Fruit fly (Drosophila melanogaster) whole organism, embryonic: ENCODE data around the gene CG31872.

Experiments used
- ATbp ChIP-seq: fragments of 200-800 bp; sonication (Bioruptor generic); optimal IDR thresholded peaks from 2 replicates; lab custom pipeline; 2017; ENCODE audit warnings: missing biosample characterization, mild to moderate bottlenecking, missing genetic modification characterization, missing genetic modification reagents
- Atf-2 ChIP-seq: fragments of 200-800 bp; sonication (Bioruptor generic); optimal IDR thresholded peaks from 2 replicates; lab custom pipeline; 2016; ENCODE audit warnings: missing biosample characterization, missing genetic modification characterization
- BEAF-32 ChIP-seq: fragments of 200-800 bp; sonication (Bioruptor generic); optimal IDR thresholded peaks from 3 replicates; lab custom pipeline; 2017; ENCODE audit warnings: missing biosample characterization, missing genetic modification characterization, mild to moderate bottlenecking, moderate library complexity, missing genetic modification reagents
- CG10267 ChIP-seq: fragments of 200-800 bp; sonication (Bioruptor generic); optimal IDR thresholded peaks from 2 replicates; lab custom pipeline; 2018; ENCODE audit warnings: missing biosample characterization, mild to moderate bottlenecking, missing genetic modification characterization, moderate library complexity
- CG11723 ChIP-seq: fragments of 200-800 bp; sonication (Bioruptor generic); optimal IDR thresholded peaks from 2 replicates; lab custom pipeline; 2017; ENCODE audit warnings: missing biosample characterization, mild to moderate bottlenecking, missing genetic modification characterization
- CG13123 ChIP-seq: fragments of 200-800 bp; sonication (Bioruptor generic); optimal IDR thresholded peaks from 2 replicates; lab custom pipeline; 2016; ENCODE audit warnings: missing biosample characterization, missing genetic modification characterization
- CG14965 ChIP-seq: fragments of 200-800 bp; sonication (Bioruptor generic); optimal IDR thresholded peaks from 2 replicates; lab custom pipeline; 2016; ENCODE audit warnings: missing biosample characterization, missing genetic modification characterization, borderline replicate concordance
- CG15601 ChIP-seq: fragments of 200-800 bp; sonication (Bioruptor generic); optimal IDR thresholded peaks from 3 replicates; lab custom pipeline; 2019; ENCODE audit warnings: missing biosample characterization, mild to moderate bottlenecking, missing genetic modification characterization, moderate library complexity
- CG15696 ChIP-seq: fragments of 200-800 bp; sonication (Bioruptor generic); optimal IDR thresholded peaks from 2 replicates; lab custom pipeline; 2019; ENCODE audit warnings: missing biosample characterization, mild to moderate bottlenecking, missing genetic modification characterization, moderate library complexity
- CG17186 ChIP-seq: fragments of 200-800 bp; sonication (Bioruptor generic); optimal IDR thresholded peaks from 3 replicates; lab custom pipeline; 2017; ENCODE audit warnings: missing biosample characterization, missing genetic modification reagents, missing genetic modification characterization
- CG17359 ChIP-seq: fragments of 200-800 bp; sonication (Bioruptor generic); optimal IDR thresholded peaks from 3 replicates; lab custom pipeline; 2018; ENCODE audit warnings: missing biosample characterization, mild to moderate bottlenecking, missing genetic modification characterization, moderate library complexity
- CG17361 ChIP-seq: fragments of 200-800 bp; sonication (Bioruptor generic); IDR thresholded peaks from 3 replicates; pipeline ENCODE4 v1.3.6; 2022; ENCODE audit warnings: missing biosample characterization, missing genetic modification characterization
- CG2875 ChIP-seq: fragments of 200-800 bp; sonication (Bioruptor generic); optimal IDR thresholded peaks from 2 replicates; lab custom pipeline; 2017; ENCODE audit warnings: missing biosample characterization, mild to moderate bottlenecking, missing genetic modification characterization, missing genetic modification reagents
- CG33557 ChIP-seq: fragments of 200-800 bp; sonication (Bioruptor generic); optimal IDR thresholded peaks from 2 replicates; lab custom pipeline; 2019; ENCODE audit warnings: missing biosample characterization, mild to moderate bottlenecking, missing genetic modification characterization, moderate library complexity
- CG3847 ChIP-seq: fragments of 200-800 bp; sonication (Bioruptor generic); IDR thresholded peaks from 2 replicates; pipeline ENCODE4 v1.3.6; 2022; ENCODE audit warnings: missing biosample characterization, missing genetic modification characterization
- CG4707 ChIP-seq: fragments of 200-800 bp; sonication (Bioruptor generic); optimal IDR thresholded peaks from 2 replicates; lab custom pipeline; 2018; ENCODE audit warnings: missing biosample characterization, mild to moderate bottlenecking, missing genetic modification characterization, moderate library complexity
- CG6683 ChIP-seq: fragments of 200-800 bp; sonication (Bioruptor generic); optimal IDR thresholded peaks from 2 replicates; lab custom pipeline; 2017; ENCODE audit warnings: missing biosample characterization, mild to moderate bottlenecking, missing genetic modification characterization, missing genetic modification reagents
- CG6813 ChIP-seq: fragments of 200-800 bp; sonication (Bioruptor generic); optimal IDR thresholded peaks from 2 replicates; lab custom pipeline; 2017; ENCODE audit warnings: missing biosample characterization, missing genetic modification characterization, mild to moderate bottlenecking, moderate library complexity, missing genetic modification reagents
- CG7372 ChIP-seq: fragments of 200-800 bp; sonication (Bioruptor generic); IDR thresholded peaks from 2 replicates; pipeline ENCODE4 v1.3.6; 2022; ENCODE audit warnings: missing biosample characterization, missing genetic modification characterization
- CG7556 ChIP-seq: fragments of 200-800 bp; sonication (Bioruptor generic); optimal IDR thresholded peaks from 2 replicates; lab custom pipeline; 2017; ENCODE audit warnings: missing biosample characterization, mild to moderate bottlenecking, missing genetic modification characterization
- CG8944 ChIP-seq: fragments of 200-800 bp; sonication (Bioruptor generic); optimal IDR thresholded peaks from 3 replicates; lab custom pipeline; 2016; ENCODE audit warnings: missing biosample characterization, missing genetic modification characterization
- CG9876 ChIP-seq: fragments of 200-800 bp; sonication (Bioruptor generic); optimal IDR thresholded peaks from 2 replicates; lab custom pipeline; 2016; ENCODE audit warnings: missing biosample characterization, missing genetic modification characterization
- Dbx ChIP-seq: fragments of 200-800 bp; sonication (Bioruptor generic); IDR thresholded peaks from 3 replicates; pipeline ENCODE4 v1.3.6; 2022; ENCODE audit warnings: missing biosample characterization, missing genetic modification characterization
- Dp ChIP-seq: fragments of 200-800 bp; sonication (Bioruptor generic); optimal IDR thresholded peaks from 2 replicates; lab custom pipeline; 2018; ENCODE audit warnings: missing biosample characterization, mild to moderate bottlenecking, missing genetic modification characterization, moderate library complexity
- Mad ChIP-seq: fragments of 200-800 bp; sonication (Bioruptor generic); optimal IDR thresholded peaks from 2 replicates; lab custom pipeline; 2016; ENCODE audit warnings: missing biosample characterization, missing genetic modification characterization
- Meics ChIP-seq: fragments of 200-800 bp; sonication (Bioruptor generic); optimal IDR thresholded peaks from 2 replicates; lab custom pipeline; 2017; ENCODE audit warnings: missing biosample characterization, mild to moderate bottlenecking, missing genetic modification characterization
- Nf-YC ChIP-seq: fragments of 200-800 bp; optimal IDR thresholded peaks from 3 replicates; lab custom pipeline; 2019; ENCODE audit warnings: missing biosample characterization, mild to moderate bottlenecking, missing genetic modification characterization, moderate library complexity
- Spps ChIP-seq: fragments of 200-800 bp; sonication (Bioruptor generic); optimal IDR thresholded peaks from 2 replicates; lab custom pipeline; 2018; ENCODE audit warnings: missing biosample characterization, mild to moderate bottlenecking, missing genetic modification characterization
- abd-A ChIP-seq: fragments of 200-800 bp; sonication (Bioruptor generic); optimal IDR thresholded peaks from 3 replicates; lab custom pipeline; 2019; ENCODE audit warnings: missing biosample characterization, mild to moderate bottlenecking, missing genetic modification characterization, moderate library complexity
- ash1 ChIP-seq: fragments of 200-800 bp; sonication (Bioruptor generic); optimal IDR thresholded peaks from 2 replicates; lab custom pipeline; 2018; ENCODE audit warnings: missing biosample characterization, mild to moderate bottlenecking, missing genetic modification characterization
- btn ChIP-seq: fragments of 200-800 bp; sonication (Bioruptor generic); optimal IDR thresholded peaks from 2 replicates; lab custom pipeline; 2016; ENCODE audit warnings: missing biosample characterization, missing genetic modification characterization
- crc ChIP-seq: fragments of 200-800 bp; sonication (Bioruptor generic); optimal IDR thresholded peaks from 2 replicates; lab custom pipeline; 2016; ENCODE audit warnings: missing biosample characterization, missing genetic modification characterization
- croc ChIP-seq: fragments of 200-800 bp; sonication (Bioruptor generic); conservative IDR thresholded peaks from 3 replicates; pipeline ENCODE4 v1.3.6; 2022; ENCODE audit warnings: missing biosample characterization, missing genetic modification characterization
- danr ChIP-seq: fragments of 200-800 bp; sonication (Bioruptor generic); IDR thresholded peaks from 2 replicates; pipeline ENCODE4 v1.3.6; 2022; ENCODE audit warnings: missing biosample characterization, missing genetic modification characterization
- dmrt11E ChIP-seq: fragments of 200-800 bp; sonication (Bioruptor generic); optimal IDR thresholded peaks from 3 replicates; lab custom pipeline; 2018; ENCODE audit warnings: missing biosample characterization, mild to moderate bottlenecking, missing genetic modification characterization, moderate library complexity
- dpn ChIP-seq, 2 experiments: fragments of 200-800 bp; sonication (Bioruptor generic); optimal IDR thresholded peaks; 3 replicates each; lab custom pipeline; 2016; ENCODE audit warnings: missing biosample characterization in 2 of 2, missing genetic modification characterization in 2 of 2
- gce ChIP-seq: fragments of 200-800 bp; sonication (Bioruptor generic); IDR thresholded peaks from 3 replicates; pipeline ENCODE4 v1.3.6; 2022; ENCODE audit warnings: missing biosample characterization, missing genetic modification characterization
- gro ChIP-seq: fragments of 200-800 bp; sonication (Bioruptor generic); optimal IDR thresholded peaks from 2 replicates; lab custom pipeline; 2016; ENCODE audit warnings: missing biosample characterization, missing genetic modification characterization
- hb ChIP-seq: fragments of 200-800 bp; sonication (Bioruptor generic); IDR thresholded peaks from 3 replicates; pipeline ENCODE4 v1.3.6; 2022; ENCODE audit warnings: missing biosample characterization, missing genetic modification characterization; ENCODE audit not compliant: partially characterized antibody
- hkb ChIP-seq, 2 experiments: fragments of 200-800 bp in 1 of 2; fragments of >200 bp in 1 of 2; sonication (Bioruptor generic) in 1 of 2; IDR thresholded peaks in 1 of 2; optimal IDR thresholded peaks in 1 of 2; 2 replicates each; pipeline versions ENCODE4 v1.3.6 to Lab custom; 2017 to 2022; ENCODE audit warnings: missing biosample characterization in 1 of 2, missing genetic modification characterization in 1 of 2
- jing ChIP-seq: fragments of 200-800 bp; sonication (Bioruptor generic); optimal IDR thresholded peaks from 2 replicates; lab custom pipeline; 2018; ENCODE audit warnings: missing biosample characterization, mild to moderate bottlenecking, missing genetic modification characterization
- ranshi ChIP-seq: fragments of 200-800 bp; sonication (Bioruptor generic); IDR thresholded peaks from 2 replicates; pipeline ENCODE4 v1.3.6; 2022; ENCODE audit warnings: missing biosample characterization, missing genetic modification characterization
- sima ChIP-seq: fragments of 200-800 bp; sonication (Bioruptor generic); optimal IDR thresholded peaks from 2 replicates; lab custom pipeline; 2016; ENCODE audit warnings: missing biosample characterization, missing genetic modification characterization
- slp2 ChIP-seq: fragments of 200-800 bp; sonication (Bioruptor generic); optimal IDR thresholded peaks from 2 replicates; lab custom pipeline; 2016; ENCODE audit warnings: missing biosample characterization, missing genetic modification characterization
- sqz ChIP-seq: fragments of 200-800 bp; sonication (Bioruptor generic); optimal IDR thresholded peaks from 3 replicates; lab custom pipeline; 2018; ENCODE audit warnings: missing biosample characterization, mild to moderate bottlenecking, missing genetic modification characterization
- tin ChIP-seq: fragments of 200-800 bp; sonication (Bioruptor generic); optimal IDR thresholded peaks from 3 replicates; lab custom pipeline; 2016; ENCODE audit warnings: missing biosample characterization, missing genetic modification characterization
- trem ChIP-seq: fragments of 200-800 bp; optimal IDR thresholded peaks from 3 replicates; lab custom pipeline; 2019; ENCODE audit warnings: missing biosample characterization, mild to moderate bottlenecking, missing genetic modification characterization, moderate library complexity
- usp ChIP-seq: fragments of >200 bp; optimal IDR thresholded peaks from 2 replicates; lab custom pipeline; 2017; ENCODE audit warnings: missing biosample characterization, missing genetic modification characterization
- wdn ChIP-seq: fragments of 200-800 bp; sonication (Bioruptor generic); IDR thresholded peaks from 2 replicates; pipeline ENCODE4 v1.3.6; 2022; ENCODE audit warnings: missing biosample characterization, missing genetic modification characterization
- zf30C ChIP-seq: fragments of 200-800 bp; sonication (Bioruptor generic); optimal IDR thresholded peaks from 3 replicates; lab custom pipeline; 2018; ENCODE audit warnings: missing biosample characterization, mild to moderate bottlenecking, missing genetic modification characterization

Gene CG31872

dm6 chr2L:10616767-10617166, 23.0 kb upstream of the CG31872 start (continued):
- TF ChIP-seq Nf-YC (tag; lab: Kevin White, UChicago) (no peak), abd-A (no peak), CG6813 (GFP tag; lab: Kevin White, UChicago) (peak; percentile 63), slp2 (GFP tag; lab: Kevin White, UChicago) (peak; percentile 29), wdn (0 out of 2 replicates have a peak, but pooled peaks have one; percentile 35), CG3847 (peak; percentile 47; the same call in 1 of the 2 replicates), CG2875 (GFP tag; lab: Kevin White, UChicago) (peak; percentile 62), CG17186 (peak; percentile 24), dpn (GFP tag; optimal IDR thresholded peaks at IDR 0.05; lab: Kevin White, UChicago) (peak; percentile 62 to 77), CG17361 (GFP tag; lab: Robert Waterston, UW) (peak; percentile 80), Dp (no peak), CG8944 (peak; percentile 58), CG11723 (peak; percentile 19), danr (GFP tag; lab: Robert Waterston, UW) (peak; percentile 72), Dbx (0 out of 3 replicates have a peak, but pooled peaks have one; percentile 5), CG10267 (tag; lab: Kevin White, UChicago) (peak; percentile 73), Mad (GFP tag; lab: Kevin White, UChicago) (peak; percentile 37), sqz (GFP tag; lab: Kevin White, UChicago) (peak; percentile 19), crc (GFP tag; lab: Kevin White, UChicago) (peak; percentile 19), dmrt11E (tag; lab: Kevin White, UChicago) (peak; percentile 74), CG14965 (GFP tag; lab: Kevin White, UChicago) (no peak), CG7372 (peak; percentile 58), gro (GFP tag; lab: Kevin White, UChicago) (no peak), ATbp (GFP tag; lab: Kevin White, UChicago) (peak; percentile 76), Meics (GFP tag; lab: Kevin White, UChicago) (peak; percentile 52), croc (GFP tag; lab: Robert Waterston, UW) (peak; percentile 76), sima (GFP tag; lab: Kevin White, UChicago) (no peak), ranshi (peak; percentile 73), tin (GFP tag; lab: Kevin White, UChicago) (peak; percentile 68), zf30C (GFP tag; lab: Kevin White, UChicago) (no peak), Spps (tag; lab: Kevin White, UChicago) (peak; percentile 76), ash1 (GFP tag; lab: Kevin White, UChicago) (no peak), jing (GFP tag; lab: Kevin White, UChicago) (peak; percentile 36), CG15601 (tag; lab: Kevin White, UChicago) (peak; percentile 73), CG15696 (no peak), CG17359 (peak; percentile 82), hb (GFP tag; lab: Robert Waterston, UW) (no peak), trem (peak; percentile 62), CG13123 (GFP tag; lab: Kevin White, UChicago) (peak; percentile 35), CG6683 (no peak), btn (peak; percentile 63), CG9876 (GFP tag; lab: Kevin White, UChicago) (no peak), hkb (optimal IDR thresholded peaks at IDR 0.05; lab: Kevin White, UChicago) (no peak), hkb (GFP tag; IDR thresholded peaks at IDR 0.05; lab: Robert Waterston, UW) (peak; percentile 92), Atf-2 (peak; percentile 66), CG7556 (GFP tag; lab: Kevin White, UChicago) (peak; percentile 64), usp (GFP tag; lab: Kevin White, UChicago) (no peak), BEAF-32 (no peak), gce (GFP tag; lab: Robert Waterston, UW) (peak; percentile 66; the same call in 1 of the 3 replicates), CG33557 (GFP tag; lab: Kevin White, UChicago) (no peak), CG4707 (GFP tag; lab: Kevin White, UChicago) (peak; percentile 13)
